Worm (Caenorhabditis elegans): ENCODE data around the gene T09D3.3.

DNA sequence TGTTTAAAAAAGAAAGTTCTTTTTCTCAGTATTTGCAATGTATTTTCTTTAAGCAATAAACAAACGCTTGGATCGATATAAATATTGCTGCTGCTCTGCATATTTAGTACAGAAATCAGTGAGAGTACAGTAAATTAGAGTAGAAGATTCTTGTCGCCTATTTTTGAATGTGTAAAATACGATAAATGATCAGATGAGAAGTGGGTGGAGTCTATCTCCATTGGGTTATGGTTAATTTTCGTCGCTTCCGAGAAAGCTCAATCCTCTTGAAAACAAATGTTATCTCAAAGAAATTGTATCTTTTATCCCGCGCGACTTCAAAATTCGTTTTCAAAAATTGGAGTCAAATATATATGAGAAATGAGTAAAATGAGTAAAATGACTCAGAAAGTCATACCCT, 9.4 kb upstream of the T09D3.3 start, which contains the start of gene nhr-216:
- TF ChIP-seq nhr-2 (tag; optimal IDR thresholded peaks at IDR 0.05) (no peak), lin-13 (tag; optimal IDR thresholded peaks at IDR 0.05) (no peak), M03D4.4 (tag; optimal IDR thresholded peaks at IDR 0.05) (no peak), unc-62 (GFP tag; optimal IDR thresholded peaks at IDR 0.05) (no peak), sptf-1 (tag; optimal IDR thresholded peaks at IDR 0.05) (no peak)
